Fruit fly (Drosophila melanogaster) whole organism, adult: ENCODE measurements around the gene CG7166.

Experiments
- CG11617 ChIP-seq: fragments of 200-800 bp; sonication (Bioruptor generic); optimal IDR thresholded peaks from 2 replicates; lab custom pipeline; 2017; ENCODE audit warnings: mild to moderate bottlenecking, missing biosample characterization, missing genetic modification reagents, missing genetic modification characterization
- CG33017 ChIP-seq: fragments of 200-800 bp; sonication (Bioruptor generic); optimal IDR thresholded peaks from 2 replicates; lab custom pipeline; 2018; ENCODE audit warnings: missing biosample characterization, mild to moderate bottlenecking, missing genetic modification characterization, moderate library complexity
- CG7101 ChIP-seq: fragments of 200-800 bp; sonication (Bioruptor generic); optimal IDR thresholded peaks from 2 replicates; lab custom pipeline; 2018; ENCODE audit warnings: missing biosample characterization, mild to moderate bottlenecking, missing genetic modification characterization, moderate library complexity
- Clk ChIP-seq: fragments of 200-800 bp; sonication (Bioruptor generic); optimal IDR thresholded peaks from 2 replicates; lab custom pipeline; 2017; ENCODE audit warnings: missing biosample characterization, missing genetic modification characterization
- Crg-1 ChIP-seq: fragments of 200-800 bp; sonication (Bioruptor generic); optimal IDR thresholded peaks from 2 replicates; lab custom pipeline; 2016; ENCODE audit warnings: missing biosample characterization, missing genetic modification characterization
- cic ChIP-seq: fragments of 200-800 bp; sonication (Bioruptor generic); optimal IDR thresholded peaks from 2 replicates; lab custom pipeline; 2017; ENCODE audit warnings: missing biosample characterization, mild to moderate bottlenecking, missing genetic modification characterization, moderate library complexity
- kay ChIP-seq: fragments of 200-800 bp; sonication (Bioruptor generic); peaks from one replicate; lab custom pipeline; 2016; ENCODE audit warnings: missing biosample characterization, missing genetic modification characterization, borderline replicate concordance
- ovo ChIP-seq: fragments of 200-800 bp; sonication (Bioruptor generic); optimal IDR thresholded peaks from 2 replicates; lab custom pipeline; 2016; ENCODE audit warnings: missing biosample characterization, missing genetic modification characterization
- tj ChIP-seq: fragments of 200-800 bp; sonication (Bioruptor generic); optimal IDR thresholded peaks from 3 replicates; lab custom pipeline; 2017; ENCODE audit warnings: missing biosample characterization, mild to moderate bottlenecking, missing genetic modification characterization, moderate library complexity

DNA sequence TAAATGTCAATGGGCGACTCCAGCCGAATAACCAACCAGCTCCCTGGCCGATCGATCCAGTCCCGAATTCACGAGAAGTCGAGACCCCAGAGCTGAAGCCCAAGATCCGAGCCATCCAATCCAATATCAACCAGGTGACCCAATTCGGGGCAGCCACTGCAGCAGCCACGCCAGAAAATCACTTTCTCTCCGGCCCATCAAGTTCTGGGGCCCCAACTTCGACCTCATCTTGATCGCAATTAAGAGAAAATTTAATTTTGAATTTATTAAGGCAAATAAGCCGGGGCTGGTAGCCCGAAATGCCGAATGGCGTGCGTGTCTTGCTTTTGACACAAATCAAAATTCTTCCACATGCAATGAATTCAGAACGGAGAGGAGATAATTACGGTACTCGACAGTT is 22.4 kb upstream of the CG7166 start:
- no peak for TF ChIP-seq Crg-1 (GFP tag; lab: Kevin White, UChicago)
- TF ChIP-seq CG11617 (GFP tag; lab: Kevin White, UChicago) = no peak
- TF ChIP-seq kay (GFP tag; lab: Kevin White, UChicago) = no peak
- TF ChIP-seq CG33017 (tag; lab: Kevin White, UChicago) = no peak
- no peak for TF ChIP-seq tj (GFP tag; lab: Kevin White, UChicago)
- TF ChIP-seq CG7101 (tag; lab: Kevin White, UChicago) = no peak
- no peak for TF ChIP-seq ovo
- TF ChIP-seq Clk = no peak
- TF ChIP-seq cic (GFP tag; lab: Kevin White, UChicago) = no peak
